Fruit fly (Drosophila melanogaster) whole organism, pupa: ENCODE data around the gene CG42749.
A peak's percentile ranks its signal among the peaks of the same experiment; 100 is the strongest.

Experiments used
- CG10348 ChIP-seq: fragments of 200-800 bp; sonication (Bioruptor generic); IDR thresholded peaks from 2 replicates; pipeline ENCODE4 v1.3.6; 2022; ENCODE audit warnings: missing biosample characterization, missing genetic modification characterization
- CG12605 ChIP-seq: fragments of 200-800 bp; sonication (Bioruptor generic); IDR thresholded peaks from 2 replicates; pipeline ENCODE4 v1.3.6; 2022; ENCODE audit warnings: missing biosample characterization, missing genetic modification characterization
- CG13204 ChIP-seq: fragments of 200-800 bp; sonication (Bioruptor generic); optimal IDR thresholded peaks from 2 replicates; lab custom pipeline; 2018; ENCODE audit warnings: missing biosample characterization, mild to moderate bottlenecking, missing genetic modification characterization, moderate library complexity
- CG14655 ChIP-seq: fragments of 200-800 bp; sonication (Bioruptor generic); optimal IDR thresholded peaks from 3 replicates; lab custom pipeline; 2017; ENCODE audit warnings: mild to moderate bottlenecking, missing biosample characterization, missing genetic modification reagents, missing genetic modification characterization
- CG15710 ChIP-seq: fragments of 200-800 bp; sonication (Bioruptor generic); optimal IDR thresholded peaks from 2 replicates; lab custom pipeline; 2018; ENCODE audit warnings: missing biosample characterization, mild to moderate bottlenecking, missing genetic modification characterization, moderate library complexity
- CG17806 ChIP-seq: fragments of 200-800 bp; sonication (Bioruptor generic); optimal IDR thresholded peaks from 2 replicates; lab custom pipeline; 2018; ENCODE audit warnings: missing biosample characterization, mild to moderate bottlenecking, missing genetic modification characterization, moderate library complexity
- CG32121 ChIP-seq: fragments of 200-800 bp; sonication (Bioruptor generic); IDR thresholded peaks from 2 replicates; pipeline ENCODE4 v1.3.6; 2022; ENCODE audit warnings: missing biosample characterization, missing genetic modification characterization
- CG34367 ChIP-seq: fragments of 200-800 bp; sonication (Bioruptor generic); optimal IDR thresholded peaks from 2 replicates; lab custom pipeline; 2018; ENCODE audit warnings: missing biosample characterization, mild to moderate bottlenecking, missing genetic modification characterization
- CG4496 ChIP-seq: fragments of 200-800 bp; sonication (Bioruptor generic); IDR thresholded peaks from 3 replicates; pipeline ENCODE4 v1.3.6; 2022; ENCODE audit warnings: missing biosample characterization, missing genetic modification characterization
- CG8159 ChIP-seq: fragments of 200-800 bp; sonication (Bioruptor generic); optimal IDR thresholded peaks from 3 replicates; lab custom pipeline; 2018; ENCODE audit warnings: missing biosample characterization, mild to moderate bottlenecking, missing genetic modification characterization, moderate library complexity
- CG8301 ChIP-seq: fragments of 200-800 bp; sonication (Bioruptor generic); optimal IDR thresholded peaks from 2 replicates; lab custom pipeline; 2018; ENCODE audit warnings: missing biosample characterization, mild to moderate bottlenecking, missing genetic modification characterization
- CG9948 ChIP-seq: fragments of 200-800 bp; sonication (Bioruptor generic); optimal IDR thresholded peaks from 2 replicates; lab custom pipeline; 2018; ENCODE audit warnings: missing biosample characterization, mild to moderate bottlenecking, missing genetic modification characterization, moderate library complexity
- D1 ChIP-seq: fragments of 200-800 bp; sonication (Bioruptor generic); optimal IDR thresholded peaks from 2 replicates; lab custom pipeline; 2018; ENCODE audit warnings: missing biosample characterization, mild to moderate bottlenecking, missing genetic modification characterization, moderate library complexity
- EcR ChIP-seq: fragments of 200-800 bp; sonication (Bioruptor generic); optimal IDR thresholded peaks from 3 replicates; lab custom pipeline; 2019; ENCODE audit warnings: missing biosample characterization, missing genetic modification characterization, mild to moderate bottlenecking, moderate library complexity, missing genetic modification reagents
- Ets98B ChIP-seq: fragments of 200-800 bp; sonication (Bioruptor generic); IDR thresholded peaks from 2 replicates; pipeline ENCODE4 v1.3.6; 2022; ENCODE audit warnings: missing biosample characterization, missing genetic modification characterization
- Pif1A ChIP-seq: fragments of 200-800 bp; sonication (Bioruptor generic); optimal IDR thresholded peaks from 3 replicates; lab custom pipeline; 2016; ENCODE audit warnings: missing biosample characterization, missing genetic modification characterization
- Pif1B ChIP-seq: fragments of 200-800 bp; sonication (Bioruptor generic); optimal IDR thresholded peaks from 3 replicates; lab custom pipeline; 2016; ENCODE audit warnings: missing biosample characterization, missing genetic modification characterization
- Snoo ChIP-seq: fragments of 200-800 bp; sonication (Bioruptor generic); optimal IDR thresholded peaks from 3 replicates; lab custom pipeline; 2017; ENCODE audit warnings: missing biosample characterization, mild to moderate bottlenecking, missing genetic modification characterization, inconsistent platforms
- fd96Ca ChIP-seq: fragments of 200-800 bp; sonication (Bioruptor generic); IDR thresholded peaks from 3 replicates; pipeline ENCODE4 v1.3.6; 2022; ENCODE audit warnings: missing biosample characterization, missing genetic modification characterization
- gl ChIP-seq: fragments of 200-800 bp; sonication (Bioruptor generic); optimal IDR thresholded peaks from 2 replicates; lab custom pipeline; 2018; ENCODE audit warnings: missing biosample characterization, mild to moderate bottlenecking, missing genetic modification characterization
- rn ChIP-seq: fragments of 200-800 bp; sonication (Bioruptor generic); IDR thresholded peaks from 2 replicates; pipeline ENCODE4 v1.3.6; 2022; ENCODE audit warnings: missing biosample characterization, missing genetic modification characterization

The CG42749 gene

DNA sequence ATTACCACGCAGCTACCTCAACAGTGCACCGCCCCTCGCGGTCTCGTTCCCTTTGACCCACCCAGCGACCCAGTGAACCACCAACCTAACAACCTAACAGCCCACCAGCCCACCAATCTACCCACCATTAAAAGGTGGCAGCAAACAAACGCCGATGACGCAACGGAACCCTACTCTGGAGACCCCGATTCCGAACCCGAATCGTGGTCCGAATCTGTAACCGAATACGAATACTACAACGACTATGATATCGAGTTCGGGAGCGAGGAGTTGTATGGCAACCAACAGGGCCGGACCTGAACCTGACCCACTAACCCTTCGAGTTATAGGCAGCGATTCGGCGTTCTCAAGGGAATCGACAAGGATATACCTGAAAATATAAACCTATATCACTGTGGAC lies 41.5 kb downstream of the CG42749 start:
- TF ChIP-seq CG32121 (GFP tag; lab: Robert Waterston, UW) = no peak
- no peak for TF ChIP-seq CG34367 (tag; lab: Kevin White, UChicago)
- TF ChIP-seq CG8159 (tag; lab: Kevin White, UChicago) = no peak
- TF ChIP-seq EcR (GFP tag; lab: Kevin White, UChicago) = no peak
- TF ChIP-seq Pif1B (GFP tag; lab: Kevin White, UChicago) = no peak
- TF ChIP-seq Ets98B = no peak
- no peak for TF ChIP-seq gl
- no peak for TF ChIP-seq CG13204 (GFP tag; lab: Kevin White, UChicago)

DNA sequence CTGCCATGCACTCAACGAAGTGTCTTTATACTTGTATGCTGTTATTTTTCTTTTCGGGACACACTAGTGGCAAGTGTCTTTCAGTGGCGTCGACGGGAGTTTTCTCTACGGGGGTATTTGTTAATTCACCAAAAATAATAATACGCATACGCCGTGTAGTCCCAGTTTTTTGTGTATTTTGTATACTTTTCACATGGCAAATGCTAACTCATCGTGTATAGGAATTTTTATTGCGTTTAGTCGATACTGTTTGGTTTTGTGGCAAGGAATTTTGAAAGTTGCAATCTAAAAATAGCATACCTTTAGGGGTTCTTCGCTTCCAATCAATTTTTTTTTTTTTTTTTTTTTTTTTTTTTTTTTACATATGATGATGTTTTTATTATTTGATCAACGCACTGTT lies 42.6 kb downstream of the CG42749 start:
- TF ChIP-seq Ets98B (no peak), CG14655 (peak; percentile 30)

DNA sequence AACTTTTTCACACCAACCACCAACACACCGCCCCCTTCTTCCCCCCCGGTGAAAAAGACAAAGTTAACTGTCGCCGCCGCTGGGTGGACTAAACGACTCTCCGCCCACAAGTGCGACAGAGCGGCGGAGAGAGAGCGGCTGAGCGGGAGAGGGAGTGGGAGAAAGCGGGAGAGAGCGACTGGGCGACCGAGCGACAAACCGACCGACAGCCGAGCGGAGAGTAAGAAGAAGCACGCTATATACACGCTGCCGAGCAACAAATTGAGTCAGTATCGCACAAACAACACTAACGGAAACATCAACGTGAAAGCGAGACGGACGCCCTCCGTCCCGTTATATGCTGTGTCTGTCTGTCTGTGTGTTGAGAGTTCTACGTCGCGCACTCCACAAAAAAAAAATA lies 44.1 kb downstream of the CG42749 start, which contains the start of gene SK:
TSS of gene SK (plus strand) at position 267 of the 400 bp plus-strand sequence.
- TF ChIP-seq CG8159 (tag; lab: Kevin White, UChicago) = no peak
- TF ChIP-seq CG10348 = no peak
- TF ChIP-seq CG13204 (GFP tag; lab: Kevin White, UChicago) = no peak
- no peak for TF ChIP-seq rn (GFP tag; lab: Robert Waterston, UW)
- TF ChIP-seq Snoo = no peak
- no peak for TF ChIP-seq CG14655
- peak; percentile 52; the same call in 1 of the 3 replicates for TF ChIP-seq fd96Ca (GFP tag; lab: Robert Waterston, UW)
- TF ChIP-seq Pif1A (GFP tag; lab: Kevin White, UChicago) = no peak
- TF ChIP-seq CG9948 (tag; lab: Kevin White, UChicago) = no peak
- no peak for TF ChIP-seq CG15710
- TF ChIP-seq CG12605 (GFP tag; lab: Robert Waterston, UW) = no peak
- TF ChIP-seq Ets98B = peak; percentile 65; the same call in 1 of the 2 replicates
- TF ChIP-seq CG32121 (GFP tag; lab: Robert Waterston, UW) = peak; percentile 63; the same call in 1 of the 2 replicates

DNA sequence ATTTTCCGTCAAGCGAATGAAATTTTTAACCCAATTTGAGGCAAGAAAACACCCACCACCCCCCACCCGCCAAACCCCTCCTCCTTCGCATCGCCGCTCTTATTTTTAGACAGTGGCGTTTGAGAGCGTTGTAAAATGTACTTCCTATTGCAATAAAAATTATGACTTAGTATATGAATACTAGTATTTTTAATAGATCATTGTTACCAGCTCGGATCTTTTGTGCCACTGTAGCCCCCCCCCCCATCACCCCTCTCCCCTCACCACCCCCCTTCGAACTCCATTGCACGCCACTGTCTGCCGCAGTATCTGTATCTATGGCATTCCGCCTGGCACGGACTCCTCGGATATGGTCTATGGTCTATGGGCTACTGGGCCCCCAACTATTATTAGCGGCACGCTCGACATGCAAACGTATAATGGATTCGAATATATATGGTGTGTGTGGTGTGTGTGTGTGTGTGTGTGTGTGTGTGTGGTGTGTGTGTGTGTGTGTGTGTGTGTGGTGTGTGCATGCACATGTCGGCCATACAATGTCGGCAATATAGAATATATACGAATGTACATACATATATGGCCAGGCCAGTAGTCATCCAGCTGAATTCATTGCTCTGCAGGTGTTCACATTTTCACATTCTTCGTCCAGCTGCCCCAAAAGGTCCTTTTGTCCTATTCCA lies 54.2 kb downstream of the CG42749 start:
- TF ChIP-seq CG9948 (tag; lab: Kevin White, UChicago) (no peak), CG15710 (no peak), CG10348 (no peak), EcR (GFP tag; lab: Kevin White, UChicago) (no peak), CG32121 (GFP tag; lab: Robert Waterston, UW) (peak; percentile 28; the same call in 1 of the 2 replicates), gl (no peak), D1 (tag; lab: Kevin White, UChicago) (no peak), Pif1A (GFP tag; lab: Kevin White, UChicago) (no peak), fd96Ca (GFP tag; lab: Robert Waterston, UW) (peak; percentile 31; the same call in 1 of the 3 replicates), CG14655 (no peak), CG17806 (tag; lab: Kevin White, UChicago) (no peak), CG8159 (tag; lab: Kevin White, UChicago) (no peak), CG8301 (tag; lab: Kevin White, UChicago) (no peak), Ets98B (peak; percentile 29; the same call in 1 of the 2 replicates), CG13204 (GFP tag; lab: Kevin White, UChicago) (no peak), CG12605 (GFP tag; lab: Robert Waterston, UW) (no peak), CG34367 (tag; lab: Kevin White, UChicago) (no peak), CG4496 (peak; percentile 31; the same call in 1 of the 3 replicates), Snoo (no peak), rn (GFP tag; lab: Robert Waterston, UW) (no peak), Pif1B (GFP tag; lab: Kevin White, UChicago) (no peak)
- TF ChIP-seq, all 21 proteins: peak for 4
